Fruit fly (Drosophila melanogaster) whole organism, embryonic: Measurements from ENCODE around the gene spg.

Experiments
- B-H2 ChIP-seq: fragments of 200-800 bp; sonication (Bioruptor generic); optimal IDR thresholded peaks from 2 replicates; lab custom pipeline; 2018; ENCODE audit warnings: missing biosample characterization, mild to moderate bottlenecking, missing genetic modification characterization
- CG11398 ChIP-seq: fragments of 200-800 bp; sonication (Bioruptor generic); optimal IDR thresholded peaks from 2 replicates; lab custom pipeline; 2016; ENCODE audit warnings: missing biosample characterization, missing genetic modification characterization
- CG11504 ChIP-seq: fragments of 200-800 bp; sonication (Bioruptor generic); optimal IDR thresholded peaks from 3 replicates; lab custom pipeline; 2019; ENCODE audit warnings: missing biosample characterization, mild to moderate bottlenecking, missing genetic modification characterization, moderate library complexity
- CG15514 ChIP-seq: fragments of 200-800 bp; sonication (Bioruptor generic); optimal IDR thresholded peaks from 3 replicates; lab custom pipeline; 2017; ENCODE audit warnings: missing biosample characterization, missing genetic modification characterization, mild to moderate bottlenecking, moderate library complexity, missing genetic modification reagents
- CG15696 ChIP-seq: fragments of 200-800 bp; sonication (Bioruptor generic); optimal IDR thresholded peaks from 2 replicates; lab custom pipeline; 2019; ENCODE audit warnings: missing biosample characterization, mild to moderate bottlenecking, missing genetic modification characterization, moderate library complexity
- CG1603 ChIP-seq: fragments of 200-800 bp; sonication (Bioruptor generic); optimal IDR thresholded peaks from 2 replicates; lab custom pipeline; 2019; ENCODE audit warnings: missing biosample characterization, mild to moderate bottlenecking, missing genetic modification characterization, moderate library complexity
- CG16863 ChIP-seq: fragments of 200-800 bp; sonication (Bioruptor generic); optimal IDR thresholded peaks from 3 replicates; lab custom pipeline; 2016; ENCODE audit warnings: missing biosample characterization, missing genetic modification characterization
- CG17829 ChIP-seq: fragments of 200-800 bp; optimal IDR thresholded peaks from 2 replicates; lab custom pipeline; 2019; ENCODE audit warnings: missing biosample characterization, mild to moderate bottlenecking, missing genetic modification characterization, moderate library complexity
- CG30020 ChIP-seq: fragments of 200-800 bp; optimal IDR thresholded peaks from 2 replicates; lab custom pipeline; 2019; ENCODE audit warnings: missing biosample characterization, mild to moderate bottlenecking, missing genetic modification characterization, moderate library complexity
- CG30431 ChIP-seq: fragments of 200-800 bp; sonication (Bioruptor generic); optimal IDR thresholded peaks from 2 replicates; lab custom pipeline; 2017; ENCODE audit warnings: missing biosample characterization, missing genetic modification characterization
- CG32772 ChIP-seq: fragments of 200-800 bp; sonication (Bioruptor generic); IDR thresholded peaks from 2 replicates; pipeline ENCODE4 v1.3.6; 2022; ENCODE audit warnings: missing biosample characterization, missing genetic modification characterization
- CG33557 ChIP-seq: fragments of 200-800 bp; sonication (Bioruptor generic); optimal IDR thresholded peaks from 2 replicates; lab custom pipeline; 2019; ENCODE audit warnings: missing biosample characterization, mild to moderate bottlenecking, missing genetic modification characterization, moderate library complexity
- CG34224 ChIP-seq: fragments of 200-800 bp; sonication (Bioruptor generic); IDR thresholded peaks from 3 replicates; pipeline ENCODE4 v1.3.6; 2022; ENCODE audit warnings: missing biosample characterization, missing genetic modification characterization; ENCODE audit not compliant: partially characterized antibody
- CG4707 ChIP-seq: fragments of 200-800 bp; sonication (Bioruptor generic); optimal IDR thresholded peaks from 2 replicates; lab custom pipeline; 2018; ENCODE audit warnings: missing biosample characterization, mild to moderate bottlenecking, missing genetic modification characterization, moderate library complexity
- CG7357 ChIP-seq: fragments of 200-800 bp; sonication (Bioruptor generic); IDR thresholded peaks from 3 replicates; pipeline ENCODE4 v1.3.6; 2022; ENCODE audit warnings: missing biosample characterization, missing genetic modification characterization
- CG7928 ChIP-seq: fragments of 200-800 bp; sonication (Bioruptor generic); optimal IDR thresholded peaks from 2 replicates; lab custom pipeline; 2017; ENCODE audit warnings: missing biosample characterization, mild to moderate bottlenecking, missing genetic modification characterization
- CG9817 ChIP-seq: fragments of 200-800 bp; sonication (Bioruptor generic); optimal IDR thresholded peaks from 2 replicates; lab custom pipeline; 2018; ENCODE audit warnings: missing biosample characterization, mild to moderate bottlenecking, missing genetic modification characterization, moderate library complexity
- Dbx ChIP-seq: fragments of 200-800 bp; sonication (Bioruptor generic); IDR thresholded peaks from 3 replicates; pipeline ENCODE4 v1.3.6; 2022; ENCODE audit warnings: missing biosample characterization, missing genetic modification characterization
- Dref ChIP-seq: fragments of 200-800 bp; sonication (Bioruptor generic); IDR thresholded peaks from 2 replicates; pipeline ENCODE4 v1.3.6; 2022; ENCODE audit warnings: missing biosample characterization, missing genetic modification characterization
- Gug ChIP-seq: fragments of 200-800 bp; sonication (Bioruptor generic); IDR thresholded peaks from 4 replicates; pipeline ENCODE4 v1.3.6; 2022; ENCODE audit warnings: missing biosample characterization, missing genetic modification characterization
- Max ChIP-seq: fragments of 200-800 bp; sonication (Bioruptor generic); optimal IDR thresholded peaks from 2 replicates; lab custom pipeline; 2016; ENCODE audit warnings: missing biosample characterization, mild to moderate bottlenecking, missing genetic modification characterization
- Med ChIP-seq: fragments of 200-800 bp; sonication (Bioruptor generic); peaks from one replicate; lab custom pipeline; 2016; ENCODE audit warnings: missing biosample characterization, missing genetic modification characterization, mild to moderate bottlenecking, inconsistent platforms, moderate library complexity
- Nf-YA ChIP-seq: fragments of 200-800 bp; sonication (Bioruptor generic); IDR thresholded peaks from 2 replicates; pipeline ENCODE4 v1.3.6; 2022; ENCODE audit warnings: missing biosample characterization, missing genetic modification characterization
- Oli ChIP-seq: fragments of 200-800 bp; sonication (Bioruptor generic); optimal IDR thresholded peaks from 2 replicates; lab custom pipeline; 2018; ENCODE audit warnings: missing biosample characterization, mild to moderate bottlenecking, missing genetic modification characterization, moderate library complexity
- Side ChIP-seq: fragments of 200-800 bp; sonication (Bioruptor generic); optimal IDR thresholded peaks from 2 replicates; lab custom pipeline; 2016; ENCODE audit warnings: missing biosample characterization, missing genetic modification characterization
- Sox100B ChIP-seq: fragments of 200-800 bp; sonication (Bioruptor generic); optimal IDR thresholded peaks from 3 replicates; lab custom pipeline; 2018; ENCODE audit warnings: missing biosample characterization, mild to moderate bottlenecking, missing genetic modification characterization
- Sry-β ChIP-seq: fragments of 200-800 bp; sonication (Bioruptor generic); optimal IDR thresholded peaks from 2 replicates; lab custom pipeline; 2018; ENCODE audit warnings: missing biosample characterization, mild to moderate bottlenecking, missing genetic modification characterization, moderate library complexity
- Vsx1 ChIP-seq: fragments of 200-800 bp; sonication (Bioruptor generic); optimal IDR thresholded peaks from 2 replicates; lab custom pipeline; 2017; ENCODE audit warnings: missing biosample characterization, mild to moderate bottlenecking, missing genetic modification characterization, missing genetic modification reagents
- Xrp1 ChIP-seq: fragments of 200-800 bp; sonication (Bioruptor generic); IDR thresholded peaks from 2 replicates; pipeline ENCODE4 v1.3.6; 2022; ENCODE audit warnings: missing biosample characterization, missing genetic modification characterization
- bbx ChIP-seq: fragments of 200-800 bp; sonication (Bioruptor generic); IDR thresholded peaks from 2 replicates; pipeline ENCODE4 v1.3.6; 2022; ENCODE audit warnings: missing biosample characterization, missing genetic modification characterization; ENCODE audit not compliant: partially characterized antibody
- dpn ChIP-seq, 2 experiments: fragments of 200-800 bp; sonication (Bioruptor generic); optimal IDR thresholded peaks; 3 replicates each; lab custom pipeline; 2016; ENCODE audit warnings: missing biosample characterization in 2 of 2, missing genetic modification characterization in 2 of 2
- eve ChIP-seq, 2 experiments: fragments of >200 bp; optimal IDR thresholded peaks; 2 replicates each; lab custom pipeline; 2017; ENCODE audit warnings: missing biosample characterization in 2 of 2, missing genetic modification characterization in 2 of 2
- jumu ChIP-seq: fragments of 200-800 bp; sonication (Bioruptor generic); optimal IDR thresholded peaks from 3 replicates; lab custom pipeline; 2016; ENCODE audit warnings: missing biosample characterization, missing genetic modification characterization
- kah ChIP-seq: fragments of 200-800 bp; sonication (Bioruptor generic); optimal IDR thresholded peaks from 2 replicates; lab custom pipeline; 2018; ENCODE audit warnings: missing biosample characterization, mild to moderate bottlenecking, missing genetic modification characterization
- kay ChIP-seq: fragments of 200-800 bp; sonication (Bioruptor generic); optimal IDR thresholded peaks from 2 replicates; lab custom pipeline; 2016; ENCODE audit warnings: missing biosample characterization, missing genetic modification characterization
- klu ChIP-seq: fragments of 200-800 bp; sonication (Bioruptor generic); IDR thresholded peaks from 2 replicates; pipeline ENCODE4 v1.3.6; 2022; ENCODE audit warnings: missing biosample characterization, missing genetic modification characterization
- lilli ChIP-seq: fragments of 200-800 bp; sonication (Bioruptor generic); optimal IDR thresholded peaks from 3 replicates; lab custom pipeline; 2016; ENCODE audit warnings: missing biosample characterization, missing genetic modification characterization
- maf-S ChIP-seq: fragments of 200-800 bp; sonication (Bioruptor generic); optimal IDR thresholded peaks from 2 replicates; lab custom pipeline; 2016; ENCODE audit warnings: missing biosample characterization, missing genetic modification characterization
- nerfin-1 ChIP-seq: fragments of 200-800 bp; sonication (Bioruptor generic); optimal IDR thresholded peaks from 3 replicates; lab custom pipeline; 2019; ENCODE audit warnings: missing biosample characterization, mild to moderate bottlenecking, missing genetic modification characterization, moderate library complexity
- nerfin-2 ChIP-seq: fragments of 200-800 bp; sonication (Bioruptor generic); IDR thresholded peaks from 2 replicates; pipeline ENCODE4 v1.3.6; 2022; ENCODE audit warnings: missing biosample characterization, missing genetic modification characterization; ENCODE audit not compliant: partially characterized antibody
- nom ChIP-seq: fragments of 200-800 bp; sonication (Bioruptor generic); optimal IDR thresholded peaks from 2 replicates; lab custom pipeline; 2017; ENCODE audit warnings: missing biosample characterization, missing genetic modification characterization, mild to moderate bottlenecking, moderate library complexity, missing genetic modification reagents
- peb ChIP-seq: fragments of 200-800 bp; sonication (Bioruptor generic); IDR thresholded peaks from 2 replicates; pipeline ENCODE4 v1.3.6; 2022; ENCODE audit warnings: missing biosample characterization, missing genetic modification characterization
- rib ChIP-seq: fragments of 200-800 bp; sonication (Bioruptor generic); IDR thresholded peaks from 2 replicates; pipeline ENCODE4 v1.3.6; 2022; ENCODE audit warnings: missing biosample characterization, missing genetic modification characterization
- row ChIP-seq: fragments of 200-800 bp; sonication (Bioruptor generic); IDR thresholded peaks from 3 replicates; pipeline ENCODE4 v1.3.6; 2022; ENCODE audit warnings: missing biosample characterization, missing genetic modification characterization
- sens-2 ChIP-seq: fragments of 200-800 bp; sonication (Bioruptor generic); IDR thresholded peaks from 2 replicates; pipeline ENCODE4 v1.3.6; 2022; ENCODE audit warnings: missing biosample characterization, missing genetic modification characterization
- shn ChIP-seq: fragments of 200-800 bp; sonication (Bioruptor generic); optimal IDR thresholded peaks from 3 replicates; lab custom pipeline; 2016; ENCODE audit warnings: missing biosample characterization, missing genetic modification characterization
- trem ChIP-seq: fragments of 200-800 bp; optimal IDR thresholded peaks from 3 replicates; lab custom pipeline; 2019; ENCODE audit warnings: missing biosample characterization, mild to moderate bottlenecking, missing genetic modification characterization, moderate library complexity
- unc-4 ChIP-seq: fragments of 200-800 bp; sonication (Bioruptor generic); IDR thresholded peaks from 2 replicates; pipeline ENCODE4 v1.3.6; 2022; ENCODE audit warnings: missing biosample characterization, missing genetic modification characterization; ENCODE audit not compliant: partially characterized antibody

spg gene

dm6 chr3R:28819555-28820305, 25.3 kb upstream of the spg start, which contains the start of the genes CG1523 and CG1647 (continued):
- TF ChIP-seq lilli (GFP tag; lab: Kevin White, UChicago): peak; percentile 76
- peak; percentile 58 for TF ChIP-seq jumu (GFP tag; lab: Kevin White, UChicago)
- peak; percentile 33 for TF ChIP-seq CG30431 (GFP tag; lab: Kevin White, UChicago)
- TF ChIP-seq rib (GFP tag; lab: Robert Waterston, UW): peak; percentile 16; the same call in 1 of the 2 replicates
- peak; percentile 84 for TF ChIP-seq CG33557 (GFP tag; lab: Kevin White, UChicago)
- no peak for TF ChIP-seq nerfin-2 (GFP tag; lab: Robert Waterston, UW)
- peak; percentile 10; the same call in 1 of the 2 replicates for TF ChIP-seq Nf-YA (GFP tag; lab: Robert Waterston, UW)
- TF ChIP-seq CG7357: peak; percentile 47; the same call in 2 of the 3 replicates
- peak; percentile 11 for TF ChIP-seq trem (tag; lab: Kevin White, UChicago)
- peak; percentile 69 for TF ChIP-seq Dref (GFP tag; lab: Robert Waterston, UW)
- peak; percentile 37 for TF ChIP-seq Sry-β (GFP tag; lab: Kevin White, UChicago)
- no peak for TF ChIP-seq Sox100B (GFP tag; lab: Kevin White, UChicago)
- TF ChIP-seq kah: peak; percentile 9
- peak; percentile 73 for TF ChIP-seq CG1603 (tag; lab: Kevin White, UChicago)
- peak; percentile 69 for TF ChIP-seq Oli (tag; lab: Kevin White, UChicago)
- TF ChIP-seq bbx (GFP tag; lab: Robert Waterston, UW): peak; percentile 33; the same call in 1 of the 2 replicates
- peak; percentile 60 for TF ChIP-seq shn (GFP tag; lab: Kevin White, UChicago)
- peak; percentile 79 for TF ChIP-seq CG9817 (tag; lab: Kevin White, UChicago)
- no peak for TF ChIP-seq eve (GFP tag; optimal IDR thresholded peaks at IDR 0.05; lab: Kevin White, UChicago)
- peak; percentile 49; the same call in 1 of the 3 replicates for TF ChIP-seq Dbx
- TF ChIP-seq nom (GFP tag; lab: Kevin White, UChicago): no peak
- peak; percentile 29 for TF ChIP-seq CG11398 (GFP tag; lab: Kevin White, UChicago)
- peak; percentile 15; the same call in 1 of the 3 replicates for TF ChIP-seq CG34224
- TF ChIP-seq CG15514: peak; percentile 25
- TF ChIP-seq Med (GFP tag; lab: Kevin White, UChicago): peak; percentile 92
- peak; percentile 57 for TF ChIP-seq CG16863
- TF ChIP-seq CG30020: peak; percentile 66
- TF ChIP-seq Xrp1 (GFP tag; lab: Robert Waterston, UW): peak; percentile 54
- TF ChIP-seq CG32772: peak; percentile 28
- TF ChIP-seq CG15696: peak; percentile 85
- peak; percentile 79 for TF ChIP-seq CG17829 (tag; lab: Kevin White, UChicago)
- peak; percentile 35; the same call in 1 of the 4 replicates for TF ChIP-seq Gug (GFP tag; lab: Robert Waterston, UW)
- TF ChIP-seq CG7928: peak; percentile 85
- peak; percentile 43 for TF ChIP-seq Max
- TF ChIP-seq klu (GFP tag; lab: Robert Waterston, UW): peak; percentile 52
- peak; percentile 42 for TF ChIP-seq CG4707 (GFP tag; lab: Kevin White, UChicago)
- TF ChIP-seq peb (GFP tag; lab: Robert Waterston, UW): 0 out of 2 replicates have a peak, but pooled peaks have one; percentile 7
- peak; percentile 4 for TF ChIP-seq kay
- no peak for TF ChIP-seq Vsx1 (GFP tag; lab: Kevin White, UChicago)
- TF ChIP-seq Side (GFP tag; lab: Kevin White, UChicago): peak; percentile 39
- TF ChIP-seq dpn (GFP tag; optimal IDR thresholded peaks at IDR 0.05; lab: Kevin White, UChicago): peak; percentile 45 to 58
- peak; percentile 82 for TF ChIP-seq row
- TF ChIP-seq sens-2: no peak
- TF ChIP-seq nerfin-1 (tag; lab: Kevin White, UChicago): peak; percentile 73
- TF ChIP-seq CG11504 (tag; lab: Kevin White, UChicago): no peak
- peak; percentile 55; the same call in 1 of the 2 replicates for TF ChIP-seq unc-4 (GFP tag; lab: Robert Waterston, UW)
- no peak for TF ChIP-seq B-H2
- TF ChIP-seq maf-S: peak; percentile 61
